Worm (Caenorhabditis elegans): Measurements from ENCODE around the gene F19C7.3.

Gene F19C7.3

DNA sequence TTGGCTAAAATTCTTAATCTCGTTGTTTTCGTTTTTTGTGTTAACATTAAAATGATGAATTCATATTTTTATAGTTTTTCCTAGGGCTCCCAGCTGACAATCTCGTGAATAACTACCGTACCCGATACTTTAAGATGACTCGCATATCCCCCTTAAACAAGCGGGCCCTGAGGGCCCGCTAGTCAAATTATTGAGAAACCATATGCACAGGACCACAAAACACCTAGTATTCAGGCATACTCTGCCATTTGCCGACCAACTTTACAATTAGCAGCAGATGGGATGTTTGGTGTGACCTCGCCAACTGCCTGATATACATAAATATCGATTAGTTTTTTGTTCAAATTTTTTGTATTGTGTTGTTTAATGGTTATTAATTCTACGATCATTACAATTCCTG is at the start of gene F19C7.3:
F19C7.3 (plus strand) TSS at position 301 of the 400 bp plus-strand sequence.
- TF ChIP-seq unc-62 (GFP tag; optimal IDR thresholded peaks at IDR 0.05) = no peak

- TF ChIP-seq unc-62 (GFP tag; optimal IDR thresholded peaks at IDR 0.05) = no peak
Measured at ce11 chrIV:4548253-4548652, 48.7 kb upstream of the F19C7.3 start, which contains the start of gene ZK185.1. Gene ZK185.1 (plus strand): TSS chrIV:4548553.

- no peak for TF ChIP-seq unc-62 (GFP tag; optimal IDR thresholded peaks at IDR 0.05)
Measured at ce11 chrIV:4551562-4551961, 45.4 kb upstream of the F19C7.3 start.

DNA sequence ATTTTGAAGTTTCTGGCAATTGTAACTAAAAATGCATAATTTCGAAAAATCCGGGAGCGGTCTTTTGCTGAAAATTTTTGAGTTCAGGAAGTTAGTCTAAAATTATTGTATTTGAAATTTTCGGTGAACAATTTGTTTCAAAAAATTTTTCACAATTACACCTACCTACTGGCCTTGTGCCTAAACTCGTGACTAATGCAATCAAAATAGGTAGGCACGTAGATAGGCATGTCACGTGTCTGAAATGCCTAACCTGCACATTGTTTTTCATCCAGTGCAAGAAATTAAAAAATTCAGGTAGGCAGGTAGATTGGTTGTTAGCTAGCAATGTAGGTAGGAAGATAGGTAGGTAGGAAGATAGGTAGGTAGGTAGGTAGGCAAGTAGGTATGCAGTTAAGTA is 39.8 kb upstream of the F19C7.3 start:
- TF ChIP-seq unc-62 (GFP tag; optimal IDR thresholded peaks at IDR 0.05) = no peak

DNA sequence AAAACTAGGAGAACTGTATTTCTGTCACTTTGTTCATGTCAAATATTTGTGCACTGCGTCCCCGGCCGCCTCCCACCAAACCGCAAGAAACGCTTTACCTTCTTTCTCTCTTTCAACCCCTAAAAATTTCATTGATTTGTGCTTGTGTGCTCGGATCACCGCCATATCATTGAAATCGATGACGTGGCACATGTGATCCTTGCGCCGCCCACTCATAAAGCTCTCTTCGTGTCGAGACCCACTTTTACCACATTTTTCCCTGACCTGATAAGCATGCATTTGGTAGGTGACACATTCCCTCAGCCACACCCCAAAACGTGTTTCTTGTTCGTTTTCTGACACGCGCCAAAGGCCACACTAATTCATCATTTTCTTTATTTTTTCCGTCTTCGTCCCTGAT is 39.2 kb upstream of the F19C7.3 start:
- TF ChIP-seq unc-62 (GFP tag; optimal IDR thresholded peaks at IDR 0.05) = no peak

ce11 chrIV:4559160-4559559 is 37.8 kb upstream of the F19C7.3 start:
- TF ChIP-seq unc-62 (GFP tag; optimal IDR thresholded peaks at IDR 0.05) = no peak

- TF ChIP-seq unc-62 (GFP tag; optimal IDR thresholded peaks at IDR 0.05) = no peak
Measured at ce11 chrIV:4562599-4563116, 34.3 kb upstream of the F19C7.3 start, which contains the start of gene igeg-1. Gene igeg-1 (plus strand): TSS chrIV:4562649.

DNA sequence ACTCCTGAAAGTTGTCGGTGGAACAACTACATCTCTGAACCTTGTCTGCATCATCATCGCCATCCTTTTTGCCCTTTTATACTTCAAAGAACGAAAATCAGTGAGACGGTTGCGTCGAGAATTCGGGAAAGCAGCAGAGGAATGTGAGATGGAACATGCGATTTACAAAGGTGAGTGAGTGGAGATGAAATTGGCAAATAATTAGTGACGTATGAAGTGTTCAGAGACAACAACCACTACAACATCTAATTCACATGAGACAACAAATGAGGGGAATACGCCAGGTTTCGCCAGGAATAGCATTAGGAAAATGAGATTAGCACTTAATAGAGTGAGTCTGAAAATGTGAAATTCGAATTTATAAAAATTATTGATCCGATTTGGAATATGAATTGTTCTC is 32.4 kb upstream of the F19C7.3 start:
- no peak for TF ChIP-seq unc-62 (GFP tag; optimal IDR thresholded peaks at IDR 0.05)

ce11 chrIV:4565882-4566281 is 31.0 kb upstream of the F19C7.3 start:
- TF ChIP-seq unc-62 (GFP tag; optimal IDR thresholded peaks at IDR 0.05) = no peak

DNA sequence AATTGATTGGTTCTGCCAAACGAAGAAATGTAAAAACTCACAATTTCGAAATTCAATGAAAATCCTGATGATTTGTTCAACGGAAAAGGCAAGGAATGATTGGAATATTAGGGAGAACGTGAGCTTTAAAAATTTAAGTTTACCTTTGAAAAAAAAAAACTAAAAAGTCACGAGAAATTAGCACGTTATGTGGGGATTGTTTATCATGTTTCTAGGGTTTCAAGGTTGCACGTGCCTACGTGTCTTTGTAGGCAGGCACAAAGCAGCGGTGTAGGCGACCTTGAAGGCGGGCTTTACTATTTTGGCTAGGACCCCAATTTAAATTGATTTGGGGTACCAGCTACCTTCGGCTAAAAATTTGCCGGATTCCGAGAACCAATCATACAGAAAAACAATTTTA is 29.6 kb upstream of the F19C7.3 start, which contains the start of gene F28E10.4:
F28E10.4 (minus strand) TSS at position 101 of the 400 bp plus-strand sequence.
- no peak for TF ChIP-seq unc-62 (GFP tag; optimal IDR thresholded peaks at IDR 0.05)

DNA sequence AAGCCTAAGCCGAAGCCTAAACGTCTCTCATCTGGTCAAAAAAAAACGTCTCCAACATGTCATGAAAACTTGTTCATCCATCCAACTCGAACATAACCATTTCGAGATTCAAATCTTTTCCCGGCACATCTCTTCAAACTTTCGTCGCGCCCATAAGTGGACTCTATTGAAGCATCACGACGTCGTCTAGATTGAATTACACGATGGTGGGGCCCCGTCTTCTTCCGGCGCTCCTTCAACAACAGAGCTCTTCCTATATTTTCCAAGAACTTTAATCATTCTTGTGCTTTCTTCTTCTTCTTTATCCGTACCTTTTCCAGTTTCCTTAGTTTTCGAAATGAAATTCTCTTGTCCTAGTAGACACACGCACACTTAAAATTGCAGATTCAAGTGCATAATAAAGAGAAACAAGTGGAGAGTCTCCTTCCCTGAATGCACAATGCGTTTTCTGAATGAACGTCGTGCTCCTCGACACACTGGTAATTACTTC is 28.5 kb upstream of the F19C7.3 start, which contains the start of gene F28E10.1:
F28E10.1 (plus strand) TSS at position 440 of the 490 bp plus-strand sequence.
- TF ChIP-seq unc-62 (GFP tag; optimal IDR thresholded peaks at IDR 0.05) = no peak

- no peak for TF ChIP-seq unc-62 (GFP tag; optimal IDR thresholded peaks at IDR 0.05)
Measured at ce11 chrIV:4570599-4570998, 26.3 kb upstream of the F19C7.3 start.

DNA sequence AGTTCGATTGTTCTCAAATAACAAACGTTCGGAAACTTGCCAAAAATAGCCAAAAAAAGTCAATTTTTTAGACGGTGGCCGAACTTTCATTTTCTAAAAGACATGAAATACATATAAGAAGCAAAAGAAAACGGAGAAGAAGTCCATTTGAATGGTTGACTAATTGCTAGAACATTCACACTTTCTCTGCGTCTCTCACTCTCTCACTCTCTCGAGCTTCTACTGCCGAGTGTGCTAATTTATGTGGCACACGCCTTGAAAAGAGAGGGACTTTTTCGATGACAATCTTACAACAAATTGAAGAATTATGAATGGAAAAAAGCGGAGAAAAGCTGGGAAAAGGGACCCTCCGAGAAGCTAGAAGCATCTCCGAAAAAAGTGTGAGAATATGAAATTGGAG is 22.9 kb upstream of the F19C7.3 start:
- TF ChIP-seq unc-62 (GFP tag; optimal IDR thresholded peaks at IDR 0.05) = no peak

DNA sequence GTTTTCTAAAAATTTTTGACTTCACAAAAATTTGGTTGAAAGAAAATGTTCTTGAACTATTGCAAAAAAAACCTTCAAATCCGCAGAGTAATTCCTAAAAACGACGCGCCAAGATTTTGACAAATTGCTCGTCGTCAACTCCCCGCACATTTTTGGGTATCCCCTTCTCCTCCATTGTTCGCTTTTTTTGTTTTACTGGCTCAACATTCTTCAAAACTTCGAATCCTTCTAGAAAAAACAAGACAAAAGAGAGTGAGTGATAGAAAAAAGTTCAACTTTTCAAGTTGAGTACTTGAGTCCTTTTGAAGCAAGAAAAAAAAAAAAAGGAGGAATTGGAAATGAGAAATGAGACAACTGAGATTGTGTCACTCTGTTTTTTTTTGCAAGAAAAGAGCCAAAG is 20.1 kb upstream of the F19C7.3 start:
- no peak for TF ChIP-seq unc-62 (GFP tag; optimal IDR thresholded peaks at IDR 0.05)

- no peak for TF ChIP-seq unc-62 (GFP tag; optimal IDR thresholded peaks at IDR 0.05)
Measured at ce11 chrIV:4579472-4579871, 17.5 kb upstream of the F19C7.3 start.

DNA sequence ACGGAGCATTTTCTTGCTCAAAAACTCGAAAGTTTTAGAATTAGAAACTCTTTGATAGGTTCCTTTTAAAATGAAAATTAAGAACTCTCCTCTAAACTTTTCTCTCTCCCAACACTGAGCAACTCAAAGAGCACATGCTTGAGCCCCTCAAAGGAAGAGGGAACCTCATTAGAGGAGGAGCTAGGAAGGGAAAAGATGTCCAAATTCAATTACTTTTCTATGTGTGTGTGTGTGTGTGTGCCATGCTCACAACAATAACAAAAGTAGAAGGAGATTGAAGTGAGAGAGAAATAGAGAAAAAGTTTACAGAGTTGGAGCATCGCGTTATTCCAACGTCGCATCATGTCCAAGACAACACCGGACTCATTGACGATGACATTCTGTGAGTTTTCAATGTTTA is 10.9 kb upstream of the F19C7.3 start:
- TF ChIP-seq unc-62 (GFP tag; optimal IDR thresholded peaks at IDR 0.05) = no peak

- TF ChIP-seq unc-62 (GFP tag; optimal IDR thresholded peaks at IDR 0.05) = no peak
Measured at ce11 chrIV:4587532-4587931, 9.4 kb upstream of the F19C7.3 start.

ce11 chrIV:4588408-4588807 is 8.5 kb upstream of the F19C7.3 start:
- no peak for TF ChIP-seq unc-62 (GFP tag; optimal IDR thresholded peaks at IDR 0.05)

Measured in whole organism, dauer.